Fruit fly (Drosophila melanogaster) whole organism, pupa: ENCODE data around the gene Sps2.

Experiments
- CG8159 ChIP-seq: fragments of 200-800 bp; sonication (Bioruptor generic); optimal IDR thresholded peaks from 3 replicates; lab custom pipeline; 2018; ENCODE audit warnings: missing biosample characterization, mild to moderate bottlenecking, missing genetic modification characterization, moderate library complexity
- CG8301 ChIP-seq: fragments of 200-800 bp; sonication (Bioruptor generic); optimal IDR thresholded peaks from 2 replicates; lab custom pipeline; 2018; ENCODE audit warnings: missing biosample characterization, mild to moderate bottlenecking, missing genetic modification characterization
- Ets98B ChIP-seq: fragments of 200-800 bp; sonication (Bioruptor generic); IDR thresholded peaks from 2 replicates; pipeline ENCODE4 v1.3.6; 2022; ENCODE audit warnings: missing biosample characterization, missing genetic modification characterization
- fd96Ca ChIP-seq: fragments of 200-800 bp; sonication (Bioruptor generic); IDR thresholded peaks from 3 replicates; pipeline ENCODE4 v1.3.6; 2022; ENCODE audit warnings: missing biosample characterization, missing genetic modification characterization

DNA sequence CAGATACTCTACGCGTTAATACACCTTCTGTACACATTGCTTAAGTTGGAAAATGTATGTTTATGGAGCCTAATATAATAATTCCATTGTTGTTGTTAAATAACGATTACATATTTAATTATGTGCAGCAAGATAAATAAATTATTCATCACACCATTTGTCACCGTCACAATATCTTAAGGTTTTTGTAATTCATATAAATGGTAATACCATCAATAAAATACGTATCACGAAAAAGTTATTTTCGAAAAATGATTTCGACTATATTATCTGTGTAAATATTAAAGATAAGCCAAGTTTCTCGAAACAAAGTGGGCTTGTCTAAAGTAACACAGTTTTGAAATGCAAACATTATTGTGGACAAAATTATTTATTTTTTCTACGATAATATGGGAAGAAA is 20.2 kb upstream of the Sps2 start, which contains the start of gene CG4995:
- no peak for TF ChIP-seq fd96Ca
- no peak for TF ChIP-seq CG8301 (tag; lab: Kevin White, UChicago)
- TF ChIP-seq CG8159 (tag; lab: Kevin White, UChicago): no peak
- TF ChIP-seq Ets98B (GFP tag; lab: Robert Waterston, UW): no peak
